Worm (Caenorhabditis elegans) whole organism, midembryonic: ENCODE results near the gene ZK856.14.

Source experiments
- T22C8.4 ChIP-seq: fragments of 200-800 bp; sonication (Bioruptor generic); IDR thresholded peaks from 2 replicates; pipeline ENCODE4 v1.3.6; 2022; ENCODE audit warnings: missing genetic modification characterization, missing compliant biosample characterization
- cog-1 ChIP-seq: sonication (generic microtip); optimal IDR thresholded peaks from 2 replicates; lab custom pipeline; 2016; ENCODE audit warnings: missing genetic modification characterization, missing compliant biosample characterization
- flt-1 ChIP-seq: fragments of 200-800 bp; sonication (Bioruptor generic); IDR thresholded peaks from 2 replicates; pipeline ENCODE4 v1.3.6; 2022; ENCODE audit warnings: missing genetic modification characterization, missing compliant biosample characterization
- klf-2 ChIP-seq: fragments of 200-800 bp; sonication (Bioruptor generic); conservative IDR thresholded peaks from 2 replicates; pipeline ENCODE4 v1.3.6; 2022; ENCODE audit warnings: missing genetic modification reagents, missing genetic modification characterization, missing compliant biosample characterization
- med-1 ChIP-seq: sonication (generic microtip); optimal IDR thresholded peaks from 2 replicates; lab custom pipeline; 2017; ENCODE audit warnings: missing genetic modification characterization, mild to moderate bottlenecking, missing compliant biosample characterization, antibody characterized with exemption, missing genetic modification reagents; ENCODE audit not compliant: insufficient read depth
- ref-1 ChIP-seq: fragments of 200-800 bp; sonication (Bioruptor generic); conservative IDR thresholded peaks from 2 replicates; pipeline ENCODE4 v1.3.6; 2022; ENCODE audit warnings: missing genetic modification reagents, missing genetic modification characterization, missing compliant biosample characterization
- tab-1 ChIP-seq: fragments of 200-800 bp; sonication (Bioruptor generic); IDR thresholded peaks from 2 replicates; pipeline ENCODE4 v1.3.6; 2022; ENCODE audit warnings: missing genetic modification characterization, missing compliant biosample characterization
- ztf-23 ChIP-seq: fragments of 200-800 bp; sonication (Bioruptor generic); IDR thresholded peaks from 2 replicates; pipeline ENCODE4 v1.3.6; 2022; ENCODE audit warnings: missing genetic modification reagents, missing genetic modification characterization, missing compliant biosample characterization
- ztf-29 ChIP-seq: fragments of 200-800 bp; sonication (Bioruptor generic); IDR thresholded peaks from 2 replicates; pipeline ENCODE4 v1.3.6; 2022; ENCODE audit warnings: missing genetic modification reagents, missing genetic modification characterization, missing compliant biosample characterization

The ZK856.14 gene

ce11 chrV:10265019-10265418 is 48.2 kb downstream of the ZK856.14 start:
- TF ChIP-seq ref-1 (no peak), T22C8.4 (GFP tag; lab: Robert Waterston, UW) (no peak), ztf-23 (no peak), cog-1 (no peak), flt-1 (no peak), ztf-29 (GFP tag; lab: Robert Waterston, UW) (no peak), tab-1 (no peak), med-1 (no peak), klf-2 (no peak)

- no peak for TF ChIP-seq klf-2
- TF ChIP-seq ref-1 = no peak
- TF ChIP-seq tab-1 = no peak
- TF ChIP-seq T22C8.4 (GFP tag; lab: Robert Waterston, UW) = no peak
- TF ChIP-seq med-1 = no peak
- TF ChIP-seq flt-1 = no peak
- TF ChIP-seq cog-1 = no peak
- TF ChIP-seq ztf-23 = no peak
- no peak for TF ChIP-seq ztf-29 (GFP tag; lab: Robert Waterston, UW)
Observed at ce11 chrV:10266050-10266449, 49.2 kb downstream of the ZK856.14 start.
